Fruit fly (Drosophila melanogaster): Measurements from ENCODE around the gene esc.

- TF ChIP-seq CG32121 (GFP tag; IDR thresholded peaks at IDR 0.05) (no peak), CG10348 (GFP tag; IDR thresholded peaks at IDR 0.05) (no peak), CG14655 (GFP tag; optimal IDR thresholded peaks at IDR 0.05) (no peak)
Observed at dm6 chr2L:11842291-11843187, 13.3 kb upstream of the esc start, which contains the start of the genes CG44008, CG14933, CG46426 and CG42486.
